Worm (Caenorhabditis elegans): ENCODE measurements around the gene T28C12.2.

The T28C12.2 gene

ce11 chrV:6328897-6329296 is at the start of gene T28C12.2:
Gene T28C12.2, plus strand, starts transcription at chrV:6329197.
- TF ChIP-seq efl-1 (GFP tag; optimal IDR thresholded peaks at IDR 0.05) (no peak), ets-4 (GFP tag; optimal IDR thresholded peaks at IDR 0.05) (no peak), zim-3 (tag; optimal IDR thresholded peaks at IDR 0.05) (no peak), D2030.7 (GFP tag; IDR thresholded peaks at IDR 0.05) (no peak), egl-44 (GFP tag; IDR thresholded peaks at IDR 0.05) (no peak), die-1 (tag; optimal IDR thresholded peaks at IDR 0.05) (no peak), F22D6.2 (tag; optimal IDR thresholded peaks at IDR 0.05) (no peak), F10E7.11 (tag; optimal IDR thresholded peaks at IDR 0.05) (no peak), hlh-12 (tag; optimal IDR thresholded peaks at IDR 0.05) (no peak), unc-62 (GFP tag; optimal IDR thresholded peaks at IDR 0.05) (no peak)

- no peak for TF ChIP-seq rcor-1 (GFP tag; IDR thresholded peaks at IDR 0.05)
- TF ChIP-seq nhr-80 (tag; optimal IDR thresholded peaks at IDR 0.05), result peak; percentile 34
- TF ChIP-seq attf-3 (GFP tag; conservative IDR thresholded peaks at IDR 0.05), result no peak
These were observed 48.9 kb upstream of the T28C12.2 start for ce11 chrV:6280067-6280466.

- no peak for TF ChIP-seq B0336.3 (GFP tag; IDR thresholded peaks at IDR 0.05)
- no peak for TF ChIP-seq lin-26 (GFP tag; IDR thresholded peaks at IDR 0.05)
- TF ChIP-seq F52B5.7 (tag; optimal IDR thresholded peaks at IDR 0.05), result no peak
- TF ChIP-seq F23B12.7 (tag; optimal IDR thresholded peaks at IDR 0.05; ENCODE audit: insufficient read depth), result no peak
- no peak for TF ChIP-seq cebp-1 (GFP tag; IDR thresholded peaks at IDR 0.05)
- TF ChIP-seq cebp-1 (tag; optimal IDR thresholded peaks at IDR 0.05), result no peak
- TF ChIP-seq K12H6.12 (tag; optimal IDR thresholded peaks at IDR 0.05), result no peak
- no peak for TF ChIP-seq B0035.1 (tag; optimal IDR thresholded peaks at IDR 0.05)
- no peak for TF ChIP-seq attf-5 (GFP tag; optimal IDR thresholded peaks at IDR 0.05)
- TF ChIP-seq let-607 (tag; optimal IDR thresholded peaks at IDR 0.05), result no peak
- no peak for TF ChIP-seq ceh-27 (GFP tag; optimal IDR thresholded peaks at IDR 0.05)
- TF ChIP-seq ceh-79 (tag; optimal IDR thresholded peaks at IDR 0.05), result no peak
- no peak for TF ChIP-seq pha-4 (tag; optimal IDR thresholded peaks at IDR 0.05)
- TF ChIP-seq snpc-1.3 (tag; optimal IDR thresholded peaks at IDR 0.05; ENCODE audit: insufficient read depth), result no peak
- no peak for TF ChIP-seq F57C9.4 (tag; optimal IDR thresholded peaks at IDR 0.05)
- no peak for TF ChIP-seq F22D6.2 (tag; optimal IDR thresholded peaks at IDR 0.05)
- no peak for TF ChIP-seq ztf-25 (GFP tag; IDR thresholded peaks at IDR 0.05)
- no peak for TF ChIP-seq C06A6.2 (GFP tag; conservative IDR thresholded peaks at IDR 0.05)
- TF ChIP-seq ZK185.1 (tag; optimal IDR thresholded peaks at IDR 0.05; ENCODE audit: poor library complexity, severe bottlenecking), result no peak
- no peak for TF ChIP-seq gei-17 (GFP tag; optimal IDR thresholded peaks at IDR 0.05)
- TF ChIP-seq ceh-91 (GFP tag; IDR thresholded peaks at IDR 0.05), result no peak
These were observed 47.8 kb upstream of the T28C12.2 start, which contains the start of the genes K12B6.4 and spe-49 for ce11 chrV:6281175-6281574. Gene K12B6.4, minus strand, starts transcription at chrV:6281275. Gene spe-49, plus strand, starts transcription at chrV:6281359.

- TF ChIP-seq T26A5.8 (tag; optimal IDR thresholded peaks at IDR 0.05) (no peak), unc-62 (GFP tag; optimal IDR thresholded peaks at IDR 0.05) (no peak), lin-35 (GFP tag; optimal IDR thresholded peaks at IDR 0.05) (no peak), Y53G8AR.9 (GFP tag; conservative IDR thresholded peaks at IDR 0.05) (no peak), F52B5.7 (tag; optimal IDR thresholded peaks at IDR 0.05) (no peak), lin-54 (GFP tag; optimal IDR thresholded peaks at IDR 0.05) (no peak), B0019.2 (GFP tag; conservative IDR thresholded peaks at IDR 0.05) (no peak), egrh-3 (GFP tag; IDR thresholded peaks at IDR 0.05) (no peak), cebp-2 (GFP tag; IDR thresholded peaks at IDR 0.05) (no peak), chd-7 (tag; optimal IDR thresholded peaks at IDR 0.05) (no peak), die-1 (tag; optimal IDR thresholded peaks at IDR 0.05) (no peak), let-607 (tag; optimal IDR thresholded peaks at IDR 0.05) (no peak), ceh-79 (tag; optimal IDR thresholded peaks at IDR 0.05) (no peak), ceh-100 (GFP tag; IDR thresholded peaks at IDR 0.05) (no peak)
These were observed 42.7 kb upstream of the T28C12.2 start, which contains the start of gene srn-1 for ce11 chrV:6286343-6286742. Gene srn-1, minus strand, starts transcription at chrV:6286443.

All from whole organism, young adult.